Worm (Caenorhabditis elegans): ENCODE data around the gene sec-3.

sec-3 gene

ce11 chrX:3117204-3117603 is 17.6 kb upstream of the sec-3 start (continued):
- peak; percentile 60; the same call in 1 of the 2 replicates for TF ChIP-seq mdt-29 (GFP tag; IDR thresholded peaks at IDR 0.05)
- TF ChIP-seq nhr-76 (tag; optimal IDR thresholded peaks at IDR 0.05) = no peak
- peak; percentile 66 for TF ChIP-seq dmd-6 (GFP tag; IDR thresholded peaks at IDR 0.05)
- no peak for TF ChIP-seq F49E8.2 (tag; optimal IDR thresholded peaks at IDR 0.05; ENCODE audit: borderline replicate concordance)
- TF ChIP-seq unc-62 (GFP tag; optimal IDR thresholded peaks at IDR 0.05 in 1 of 2) = no peak
- no peak for TF ChIP-seq unc-62 (tag; optimal IDR thresholded peaks at IDR 0.05)
- TF ChIP-seq gei-8 (GFP tag; optimal IDR thresholded peaks at IDR 0.05) = no peak
- no peak for TF ChIP-seq dmd-9 (GFP tag; IDR thresholded peaks at IDR 0.05)
- TF ChIP-seq nhr-48 (tag; optimal IDR thresholded peaks at IDR 0.05) = peak; percentile 77
- TF ChIP-seq daf-16 (GFP tag; optimal IDR thresholded peaks at IDR 0.05) = peak in 1 of 2 experiments; percentile 48
- peak; percentile 100 for TF ChIP-seq daf-16 (tag; optimal IDR thresholded peaks at IDR 0.05)
- TF ChIP-seq T20F7.1 (GFP tag; optimal IDR thresholded peaks at IDR 0.05) = no peak
- TF ChIP-seq duxl-1 (tag; optimal IDR thresholded peaks at IDR 0.05; ENCODE audit: poor library complexity) = peak; percentile 40
- peak in 1 of 2 experiments; percentile 42 for TF ChIP-seq lsy-2 (tag; optimal IDR thresholded peaks at IDR 0.05)
- peak; percentile 88 for TF ChIP-seq aha-1 (tag)
- peak; percentile 13 for TF ChIP-seq hlh-30 (tag; optimal IDR thresholded peaks at IDR 0.05; ENCODE audit: insufficient read depth)
- no peak for TF ChIP-seq ceh-28 (tag; optimal IDR thresholded peaks at IDR 0.05)
- TF ChIP-seq T26A8.4 (GFP tag; IDR thresholded peaks at IDR 0.05) = peak; percentile 8; the same call in 1 of the 2 replicates

- TF ChIP-seq lim-7 (GFP tag; IDR thresholded peaks at IDR 0.05) = 0 out of 2 replicates have a peak, but pooled peaks have one; percentile 23
- TF ChIP-seq zip-2 (tag; optimal IDR thresholded peaks at IDR 0.05) = no peak
- peak; percentile 7; the same call in 1 of the 2 replicates for TF ChIP-seq mdt-29 (GFP tag; IDR thresholded peaks at IDR 0.05)
- TF ChIP-seq daf-12 (tag; optimal IDR thresholded peaks at IDR 0.05) = no peak
- no peak for TF ChIP-seq nhr-6 (tag; optimal IDR thresholded peaks at IDR 0.05)
- TF ChIP-seq egl-27 (tag; optimal IDR thresholded peaks at IDR 0.05) = no peak
- TF ChIP-seq lin-13 (GFP tag; optimal IDR thresholded peaks at IDR 0.05) = no peak
- TF ChIP-seq dmd-9 (GFP tag; IDR thresholded peaks at IDR 0.05) = no peak
- TF ChIP-seq mep-1 (tag; optimal IDR thresholded peaks at IDR 0.05) = peak; percentile 15
- TF ChIP-seq arid-1 (GFP tag; conservative IDR thresholded peaks at IDR 0.05) = peak; percentile 73
- TF ChIP-seq nhr-77 (tag; optimal IDR thresholded peaks at IDR 0.05) = no peak
- peak; percentile 42; the same call in 1 of the 2 replicates for TF ChIP-seq snpc-1.2 (GFP tag; IDR thresholded peaks at IDR 0.05)
- no peak for TF ChIP-seq F26F4.8 (GFP tag; conservative IDR thresholded peaks at IDR 0.05)
- peak; percentile 59; the same call in 1 of the 2 replicates for TF ChIP-seq madf-9 (GFP tag; conservative IDR thresholded peaks at IDR 0.05)
- peak; percentile 9; the same call in 1 of the 2 replicates for TF ChIP-seq lin-38 (GFP tag; IDR thresholded peaks at IDR 0.05)
- TF ChIP-seq ceh-28 (tag; optimal IDR thresholded peaks at IDR 0.05) = no peak
- peak; percentile 5 for TF ChIP-seq nhr-11 (tag; optimal IDR thresholded peaks at IDR 0.05)
- no peak for TF ChIP-seq dmd-8 (GFP tag; IDR thresholded peaks at IDR 0.05)
- TF ChIP-seq aly-2 (tag; optimal IDR thresholded peaks at IDR 0.05) = no peak
- TF ChIP-seq tag-97 (GFP tag; IDR thresholded peaks at IDR 0.05) = no peak
- no peak for TF ChIP-seq lir-3 (tag; optimal IDR thresholded peaks at IDR 0.05)
- TF ChIP-seq mdl-1 (tag; optimal IDR thresholded peaks at IDR 0.05) = peak in 1 of 2 experiments; percentile 10
- TF ChIP-seq nhr-102 (tag; optimal IDR thresholded peaks at IDR 0.05) = no peak
- no peak for TF ChIP-seq php-3 (GFP tag; IDR thresholded peaks at IDR 0.05)
- no peak for TF ChIP-seq ztf-11 (tag; optimal IDR thresholded peaks at IDR 0.05)
- TF ChIP-seq ceh-20 (GFP tag; IDR thresholded peaks at IDR 0.05) = peak; percentile 55; the same call in 1 of the 2 replicates
- TF ChIP-seq ces-1 (GFP tag; optimal IDR thresholded peaks at IDR 0.05) = no peak
- peak; percentile 100 for TF ChIP-seq aha-1 (tag)
- TF ChIP-seq jun-1 (tag; optimal IDR thresholded peaks at IDR 0.05) = no peak
- TF ChIP-seq zag-1 (tag; optimal IDR thresholded peaks at IDR 0.05) = no peak
- peak; percentile 7 for TF ChIP-seq nhr-28 (tag; optimal IDR thresholded peaks at IDR 0.05)
- peak; percentile 33 for TF ChIP-seq sdz-12 (GFP tag; optimal IDR thresholded peaks at IDR 0.05)
- no peak for TF ChIP-seq pha-4 (GFP tag; IDR thresholded peaks at IDR 0.05)
- no peak for TF ChIP-seq pha-4 (tag; optimal IDR thresholded peaks at IDR 0.05)
- TF ChIP-seq fos-1 (tag; optimal IDR thresholded peaks at IDR 0.05) = no peak
These were observed 16.6 kb upstream of the sec-3 start, which contains the start of gene mai-1 for ce11 chrX:3116033-3116876. Gene mai-1 (minus strand): TSS chrX:3116589.

All from whole organism, L4 larva.